Fruit fly (Drosophila melanogaster) whole organism: ENCODE results near the gene tos.

Experiments
- CG8478 ChIP-seq: fragments of >200 bp; optimal IDR thresholded peaks from 2 replicates; lab custom pipeline; 2018; ENCODE audit warnings: inconsistent platforms
- Dll ChIP-seq: fragments of >200 bp; optimal IDR thresholded peaks from 2 replicates; lab custom pipeline; 2017
- EcR ChIP-seq, 2 experiments: fragments of >200 bp; optimal IDR thresholded peaks; 2 replicates each; lab custom pipeline; 2017; ENCODE audit warnings: missing biosample characterization in 2 of 2, missing genetic modification characterization in 2 of 2, missing genetic modification reagents in 2 of 2
- pan ChIP-seq: fragments of >200 bp; optimal IDR thresholded peaks from 2 replicates; lab custom pipeline; 2017
- psq ChIP-seq: fragments of >200 bp; optimal IDR thresholded peaks from 2 replicates; lab custom pipeline; 2017
- usp ChIP-seq: fragments of >200 bp; optimal IDR thresholded peaks from 2 replicates; lab custom pipeline; 2017; ENCODE audit warnings: missing biosample characterization, missing genetic modification characterization, mixed read lengths

Gene tos

DNA sequence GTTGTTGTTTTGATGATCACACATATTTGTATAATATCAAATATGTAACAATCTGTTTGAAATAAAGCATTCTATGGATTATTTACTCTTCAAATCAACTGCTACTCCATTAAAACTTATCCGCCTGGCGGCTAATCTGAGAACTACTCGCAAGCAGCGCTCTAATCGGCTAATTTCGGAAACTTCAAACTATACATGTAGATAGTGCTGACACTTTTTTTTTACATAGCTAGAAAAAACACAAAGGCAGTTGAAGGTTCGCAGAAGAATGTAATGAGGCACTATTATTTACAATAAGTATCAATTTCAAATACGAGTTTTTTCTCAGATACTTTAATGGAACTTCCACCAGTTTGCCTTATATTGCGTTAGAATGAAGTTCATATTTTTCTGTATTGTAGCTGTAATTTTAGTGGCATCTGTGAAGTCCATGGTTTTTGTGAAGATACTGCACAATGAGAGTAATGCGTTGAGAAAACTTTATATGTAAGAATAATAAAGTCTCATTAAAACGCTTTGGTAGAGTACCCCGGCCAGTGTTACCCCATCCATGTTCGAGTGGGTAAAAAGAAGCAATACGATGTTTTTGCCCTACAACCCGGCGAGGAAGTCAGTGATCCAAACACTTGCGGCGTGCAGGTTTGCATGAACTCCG is 15.8 kb downstream of the tos start:
- TF ChIP-seq usp (GFP tag; lab: Kevin White, UChicago): no peak
- TF ChIP-seq EcR (GFP tag; optimal IDR thresholded peaks at IDR 0.05; lab: Kevin White, UChicago): no peak
- TF ChIP-seq psq (lab: Kevin White, UChicago): no peak
- no peak for TF ChIP-seq Dll
- TF ChIP-seq CG8478 (lab: Kevin White, UChicago): no peak
- peak; percentile 26 for TF ChIP-seq pan (lab: Kevin White, UChicago)

dm6 chr2L:18664707-18665550 is 16.9 kb downstream of the tos start:
- peak in 1 of 2 experiments; percentile 82 for TF ChIP-seq EcR (GFP tag; optimal IDR thresholded peaks at IDR 0.05; lab: Kevin White, UChicago)
- no peak for TF ChIP-seq pan (lab: Kevin White, UChicago)
- no peak for TF ChIP-seq Dll
- no peak for TF ChIP-seq psq (lab: Kevin White, UChicago)

dm6 chr2L:18663395-18663794 is 18.5 kb downstream of the tos start:
- TF ChIP-seq Dll: no peak
- no peak for TF ChIP-seq usp (GFP tag; lab: Kevin White, UChicago)
- no peak for TF ChIP-seq EcR (GFP tag; optimal IDR thresholded peaks at IDR 0.05; lab: Kevin White, UChicago)
- TF ChIP-seq psq (lab: Kevin White, UChicago): no peak
- TF ChIP-seq CG8478 (lab: Kevin White, UChicago): no peak
- TF ChIP-seq pan (lab: Kevin White, UChicago): no peak

DNA sequence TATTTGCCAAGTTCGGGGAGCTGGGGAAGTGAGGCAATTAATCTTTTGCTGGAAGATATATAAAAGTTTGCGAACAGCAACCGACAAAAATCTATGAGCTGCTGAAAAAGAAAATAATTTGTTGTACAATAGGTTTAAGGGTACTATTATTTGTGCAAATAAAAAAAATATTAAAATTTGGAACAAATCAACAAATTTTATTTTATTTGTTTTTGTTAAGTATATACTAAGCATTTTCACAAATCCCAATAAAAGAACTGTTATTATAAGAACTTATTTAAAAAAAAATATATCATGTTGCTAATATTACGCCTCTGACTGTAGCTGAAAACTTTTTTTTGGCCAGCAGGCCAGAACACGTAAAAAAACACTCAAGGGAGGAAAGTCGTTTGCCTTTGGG is 23.8 kb downstream of the tos start:
- TF ChIP-seq pan (lab: Kevin White, UChicago) (no peak), Dll (no peak), psq (lab: Kevin White, UChicago) (no peak), CG8478 (lab: Kevin White, UChicago) (no peak), EcR (GFP tag; optimal IDR thresholded peaks at IDR 0.05; lab: Kevin White, UChicago) (no peak), usp (GFP tag; lab: Kevin White, UChicago) (no peak)

DNA sequence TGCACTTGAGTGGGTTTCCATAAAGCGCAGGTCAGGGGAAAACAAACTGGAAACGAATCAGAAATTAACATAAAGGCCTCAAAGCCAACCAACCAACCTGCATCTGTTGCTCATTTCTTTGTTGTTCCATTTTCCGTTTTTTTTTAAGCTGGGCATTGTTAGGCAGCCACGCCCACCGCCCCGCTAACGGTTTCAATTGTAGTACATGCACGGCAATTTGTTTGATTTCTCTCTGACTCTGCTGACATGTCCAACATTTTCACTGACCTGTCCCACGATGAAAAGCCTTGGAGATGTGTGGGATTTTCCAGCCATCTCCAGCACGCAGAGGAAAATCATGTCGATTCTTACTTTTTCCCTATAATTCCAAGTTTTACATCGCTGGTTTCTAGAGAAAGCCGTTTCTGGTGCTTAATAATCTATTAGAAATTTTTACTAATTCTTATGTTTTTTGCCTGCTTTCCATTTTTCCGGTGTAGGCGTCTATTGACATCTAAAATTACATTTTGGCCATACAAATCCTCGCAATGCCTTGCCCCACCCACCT is 25.1 kb downstream of the tos start:
- TF ChIP-seq CG8478 (lab: Kevin White, UChicago) (no peak), Dll (no peak), EcR (GFP tag; optimal IDR thresholded peaks at IDR 0.05; lab: Kevin White, UChicago) (no peak)

- TF ChIP-seq EcR (GFP tag; optimal IDR thresholded peaks at IDR 0.05; lab: Kevin White, UChicago): no peak
- TF ChIP-seq pan (lab: Kevin White, UChicago): peak; percentile 80
These were observed 28.6 kb downstream of the tos start for dm6 chr2L:18653328-18653675.

DNA sequence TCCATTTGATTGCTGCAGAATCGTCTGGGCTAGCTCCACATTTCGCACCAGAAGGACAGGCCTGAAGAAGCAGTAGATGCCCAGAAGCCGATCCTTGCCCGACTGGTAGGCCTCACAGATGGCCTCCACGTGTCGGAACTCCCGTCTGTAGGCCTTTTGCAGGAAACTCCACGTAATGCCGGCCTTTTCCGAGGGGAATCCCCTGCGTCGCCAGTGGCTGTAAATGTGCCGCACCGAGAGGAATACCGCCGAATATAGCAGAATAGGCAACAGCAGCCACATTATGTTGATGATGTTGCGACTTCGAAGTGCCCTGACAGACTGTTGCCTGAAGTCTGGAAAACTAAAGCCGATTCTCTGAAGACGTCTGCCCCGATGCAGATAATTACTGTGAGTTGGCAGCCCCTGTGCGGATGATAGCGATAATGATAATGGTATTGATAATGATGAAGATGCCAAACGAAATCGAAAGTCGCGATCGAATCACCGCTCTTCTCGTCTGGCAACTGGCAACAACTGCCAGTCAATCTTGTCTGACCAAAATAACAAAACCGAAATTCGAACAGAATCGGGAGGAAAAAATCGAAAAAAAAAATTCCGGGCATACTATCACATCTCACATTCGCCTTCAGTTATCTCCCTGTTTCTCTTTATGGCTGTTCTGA is 29.1 kb downstream of the tos start, which contains the start of gene Cyp310a1:
TSS of gene Cyp310a1 (minus strand) at position 348 of the 665 bp plus-strand sequence.
- TF ChIP-seq psq (lab: Kevin White, UChicago) (no peak), CG8478 (lab: Kevin White, UChicago) (no peak), Dll (no peak), pan (lab: Kevin White, UChicago) (no peak), EcR (GFP tag; optimal IDR thresholded peaks at IDR 0.05; lab: Kevin White, UChicago) (no peak), usp (GFP tag; lab: Kevin White, UChicago) (no peak)

- TF ChIP-seq psq (lab: Kevin White, UChicago) (no peak), usp (GFP tag; lab: Kevin White, UChicago) (no peak), Dll (no peak), CG8478 (lab: Kevin White, UChicago) (no peak), pan (lab: Kevin White, UChicago) (no peak), EcR (GFP tag; optimal IDR thresholded peaks at IDR 0.05; lab: Kevin White, UChicago) (no peak)
These were observed 33.8 kb downstream of the tos start for dm6 chr2L:18647857-18648652.

DNA sequence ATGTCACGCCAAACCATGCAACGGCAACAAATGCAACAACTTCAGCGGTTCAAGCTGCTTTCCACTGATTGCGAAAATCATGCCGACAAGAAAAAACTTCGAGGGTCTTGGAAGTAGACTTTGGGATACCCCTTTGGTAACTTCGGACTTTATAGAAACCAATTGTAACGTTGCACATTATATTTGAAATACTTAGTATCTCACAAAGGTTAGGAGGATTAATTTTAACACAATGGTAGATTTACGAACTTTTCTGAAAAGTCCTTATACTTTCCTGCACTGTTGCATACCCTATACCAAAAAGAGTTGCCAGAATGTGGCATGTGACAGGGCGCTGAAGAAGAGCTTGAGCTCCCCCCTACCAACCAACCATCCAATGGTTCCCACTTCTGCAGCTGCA is 36.4 kb downstream of the tos start:
- TF ChIP-seq pan (lab: Kevin White, UChicago): peak; percentile 63
- TF ChIP-seq psq (lab: Kevin White, UChicago): no peak

DNA sequence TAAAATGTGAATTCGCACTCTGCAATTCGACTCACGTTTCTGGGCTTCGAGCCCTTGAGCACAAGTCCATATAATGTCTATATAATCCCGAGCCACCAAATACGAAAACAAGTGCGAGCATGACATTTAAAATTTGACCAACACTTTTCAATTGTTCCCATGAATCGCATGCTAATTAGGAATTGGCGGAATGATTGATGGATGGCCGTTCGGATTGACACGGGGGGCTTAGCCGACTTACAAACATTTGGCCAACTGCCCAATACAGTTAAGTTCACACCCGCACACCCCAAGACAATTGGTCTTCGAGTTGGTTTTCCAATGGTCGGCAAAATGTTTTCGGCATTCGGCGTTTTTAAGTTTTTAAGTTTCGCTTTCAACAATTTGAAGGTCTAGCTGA is 40.8 kb downstream of the tos start:
- TF ChIP-seq psq (lab: Kevin White, UChicago): no peak
- no peak for TF ChIP-seq Dll

dm6 chr2L:18638945-18639344 is 42.9 kb downstream of the tos start:
- TF ChIP-seq pan (lab: Kevin White, UChicago) (no peak), Dll (no peak), usp (GFP tag; lab: Kevin White, UChicago) (no peak), psq (lab: Kevin White, UChicago) (no peak), CG8478 (lab: Kevin White, UChicago) (no peak), EcR (GFP tag; optimal IDR thresholded peaks at IDR 0.05; lab: Kevin White, UChicago) (no peak)
